Fruit fly (Drosophila melanogaster): Measurements from ENCODE around the gene jvl.
A peak's percentile ranks its signal among the peaks of the same experiment; 100 is the strongest.

Gene jvl

dm6 chr3R:14706860-14707259 lies 34.5 kb upstream of the jvl start (continued):
- TF ChIP-seq Dp (GFP tag; optimal IDR thresholded peaks at IDR 0.05), result no peak
- 0 out of 3 replicates have a peak, but pooled peaks have one; percentile 61 for TF ChIP-seq ase (GFP tag; IDR thresholded peaks at IDR 0.05)
- no peak for TF ChIP-seq gsb-n (tag; optimal IDR thresholded peaks at IDR 0.05)
- no peak for TF ChIP-seq Bdp1 (GFP tag; optimal IDR thresholded peaks at IDR 0.05)
- TF ChIP-seq Dll (GFP tag; IDR thresholded peaks at IDR 0.05; ENCODE audit: partially characterized antibody), result peak; percentile 60; the same call in 2 of the 4 replicates
- peak; percentile 33 for TF ChIP-seq Ssrp (tag; optimal IDR thresholded peaks at IDR 0.05)
- TF ChIP-seq BtbVII (GFP tag; optimal IDR thresholded peaks at IDR 0.05), result peak; percentile 28
- TF ChIP-seq Antp (GFP tag; optimal IDR thresholded peaks at IDR 0.05), result peak; percentile 43
- TF ChIP-seq CG18476 (GFP tag; optimal IDR thresholded peaks at IDR 0.05), result no peak
- TF ChIP-seq CG32767 (GFP tag; IDR thresholded peaks at IDR 0.05), result peak; percentile 50; the same call in 1 of the 2 replicates
- peak; percentile 46 for TF ChIP-seq NK7.1 (GFP tag; optimal IDR thresholded peaks at IDR 0.05)
- TF ChIP-seq NFAT (GFP tag; IDR thresholded peaks at IDR 0.05), result peak; percentile 77
- TF ChIP-seq prd (optimal IDR thresholded peaks at IDR 0.05), result no peak
- TF ChIP-seq prd (GFP tag; IDR thresholded peaks at IDR 0.05), result peak; percentile 82
- no peak for TF ChIP-seq mirr (GFP tag; optimal IDR thresholded peaks at IDR 0.05)
- TF ChIP-seq Hr39 (optimal IDR thresholded peaks at IDR 0.05), result no peak
- TF ChIP-seq Fer2 (tag; optimal IDR thresholded peaks at IDR 0.05), result no peak
- no peak for TF ChIP-seq CG33213 (GFP tag; optimal IDR thresholded peaks at IDR 0.05)
- TF ChIP-seq pho (GFP tag; optimal IDR thresholded peaks at IDR 0.05), result peak; percentile 33
- peak; percentile 57 for TF ChIP-seq CG7786 (GFP tag; optimal IDR thresholded peaks at IDR 0.05)
- TF ChIP-seq lab (GFP tag; optimal IDR thresholded peaks at IDR 0.05), result peak; percentile 64
- no peak for TF ChIP-seq Dfd (GFP tag; optimal IDR thresholded peaks at IDR 0.05)
- peak; percentile 33 for TF ChIP-seq CG9727 (GFP tag; optimal IDR thresholded peaks at IDR 0.05)
- TF ChIP-seq CrebB (tag; optimal IDR thresholded peaks at IDR 0.05), result peak; percentile 28
- TF ChIP-seq maf-S (GFP tag; optimal IDR thresholded peaks at IDR 0.05), result peak; percentile 22
- no peak for TF ChIP-seq tll (GFP tag; optimal IDR thresholded peaks at IDR 0.05)
- no peak for TF ChIP-seq cg (GFP tag; optimal IDR thresholded peaks at IDR 0.05)
- peak; percentile 76 for TF ChIP-seq mam (GFP tag; optimal IDR thresholded peaks at IDR 0.05)
- peak; percentile 20 for TF ChIP-seq tup (GFP tag; optimal IDR thresholded peaks at IDR 0.05)
- TF ChIP-seq CG17361 (GFP tag; IDR thresholded peaks at IDR 0.05), result peak; percentile 43; the same call in 1 of the 3 replicates
- no peak for TF ChIP-seq gcm2 (GFP tag; optimal IDR thresholded peaks at IDR 0.05)
- no peak for TF ChIP-seq ro (GFP tag; IDR thresholded peaks at IDR 0.05)

DNA sequence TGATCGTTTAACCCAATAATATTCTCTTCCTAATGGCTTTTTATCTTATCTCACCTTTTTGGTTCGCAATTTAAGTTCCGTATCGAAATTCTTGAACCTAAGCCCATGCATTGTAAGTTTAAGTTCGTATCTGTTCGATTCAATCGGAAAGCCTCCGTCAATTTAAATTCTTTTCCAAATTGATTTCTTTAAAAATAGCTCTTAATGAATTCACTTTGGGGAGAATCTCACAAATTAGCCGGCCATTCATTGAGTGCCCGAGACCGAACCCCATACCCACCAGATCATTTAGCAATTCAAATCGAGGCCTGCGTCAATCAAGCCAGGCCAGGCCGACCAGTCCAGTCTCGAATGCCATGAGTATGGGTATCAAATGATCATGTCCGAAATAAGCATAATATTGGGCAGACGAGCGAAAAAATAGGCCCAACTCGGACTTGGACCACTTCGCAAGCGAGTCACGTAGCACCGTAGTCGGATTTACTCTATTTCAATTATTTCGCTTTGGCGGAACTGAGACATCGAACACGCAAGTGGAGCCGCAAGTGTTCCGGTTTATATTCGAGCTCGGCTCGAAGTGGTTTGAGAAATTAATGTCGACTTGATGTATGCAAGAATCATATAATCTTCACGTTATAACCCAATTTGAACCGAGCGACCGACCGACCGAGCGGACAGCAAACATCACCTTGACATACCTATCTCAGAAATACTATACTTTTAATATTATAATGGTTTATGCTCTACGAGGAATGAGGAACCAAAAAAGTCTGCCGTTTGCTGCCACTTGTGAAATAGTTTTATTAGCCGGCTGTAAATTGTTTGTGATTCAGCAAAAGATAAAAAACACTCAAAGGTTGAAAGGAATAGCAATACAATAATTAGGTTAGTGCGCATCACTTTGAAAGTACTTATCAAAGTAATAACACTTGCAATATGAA lies 33.4 kb upstream of the jvl start:
- TF ChIP-seq CG15479 (GFP tag; optimal IDR thresholded peaks at IDR 0.05) (no peak), CG8290 (GFP tag; optimal IDR thresholded peaks at IDR 0.05) (no peak), CG8290 (tag; optimal IDR thresholded peaks at IDR 0.05) (peak in 1 of 2 experiments; percentile 57), Poxn (GFP tag; IDR thresholded peaks at IDR 0.05) (no peak), Bgb (GFP tag; IDR thresholded peaks at IDR 0.05; ENCODE audit: partially characterized antibody) (no peak), rib (GFP tag; IDR thresholded peaks at IDR 0.05) (0 out of 2 replicates have a peak, but pooled peaks have one; percentile 50), Hr51 (GFP tag; optimal IDR thresholded peaks at IDR 0.05) (no peak), cad (GFP tag; optimal IDR thresholded peaks at IDR 0.05) (no peak), CG10366 (GFP tag; IDR thresholded peaks at IDR 0.05) (no peak), CG18476 (GFP tag; optimal IDR thresholded peaks at IDR 0.05) (no peak), CG16863 (GFP tag; optimal IDR thresholded peaks at IDR 0.05) (no peak), H2.0 (GFP tag; IDR thresholded peaks at IDR 0.05) (no peak), Hmr (GFP tag; optimal IDR thresholded peaks at IDR 0.05) (no peak), sens (GFP tag) (peak; percentile 15), CG17568 (GFP tag; optimal IDR thresholded peaks at IDR 0.05) (peak; percentile 2), CG9932 (GFP tag; IDR thresholded peaks at IDR 0.05) (peak; percentile 20; the same call in 1 of the 2 replicates), sd (tag; optimal IDR thresholded peaks at IDR 0.05) (peak; percentile 80), CG31388 (GFP tag; optimal IDR thresholded peaks at IDR 0.05) (no peak), CG12299 (tag; optimal IDR thresholded peaks at IDR 0.05) (no peak), CG3281 (GFP tag; optimal IDR thresholded peaks at IDR 0.05) (no peak)

Data from whole organism, embryonic.